Fruit fly (Drosophila melanogaster) whole organism, embryonic: ENCODE data around the gene Atg2.

Experiments used
- CG10959 ChIP-seq: fragments of 200-800 bp; sonication (Bioruptor generic); IDR thresholded peaks from 2 replicates; pipeline ENCODE4 v1.3.6; 2022; ENCODE audit warnings: missing biosample characterization, missing genetic modification characterization
- CG12104 ChIP-seq: fragments of 200-800 bp; sonication (Bioruptor generic); optimal IDR thresholded peaks from 3 replicates; lab custom pipeline; 2016; ENCODE audit warnings: missing biosample characterization, missing genetic modification characterization
- CG12236 ChIP-seq: fragments of 200-800 bp; sonication (Bioruptor generic); optimal IDR thresholded peaks from 2 replicates; lab custom pipeline; 2016; ENCODE audit warnings: missing biosample characterization, missing genetic modification characterization
- CG12391 ChIP-seq: fragments of 200-800 bp; sonication (Bioruptor generic); optimal IDR thresholded peaks from 3 replicates; lab custom pipeline; 2018; ENCODE audit warnings: missing biosample characterization, mild to moderate bottlenecking, missing genetic modification characterization, moderate library complexity
- CG12769 ChIP-seq: fragments of 200-800 bp; sonication (Bioruptor generic); optimal IDR thresholded peaks from 2 replicates; lab custom pipeline; 2019; ENCODE audit warnings: missing biosample characterization, mild to moderate bottlenecking, missing genetic modification characterization, moderate library complexity
- CG13287 ChIP-seq: fragments of 200-800 bp; sonication (Bioruptor generic); IDR thresholded peaks from 2 replicates; pipeline ENCODE4 v1.3.6; 2022; ENCODE audit warnings: missing biosample characterization, missing genetic modification characterization; ENCODE audit not compliant: partially characterized antibody
- CG15073 ChIP-seq: fragments of 200-800 bp; sonication (Bioruptor generic); optimal IDR thresholded peaks from 2 replicates; lab custom pipeline; 2016; ENCODE audit warnings: missing biosample characterization, missing genetic modification characterization
- CG1529 ChIP-seq: fragments of 200-800 bp; sonication (Bioruptor generic); optimal IDR thresholded peaks from 3 replicates; lab custom pipeline; 2018; ENCODE audit warnings: missing biosample characterization, missing genetic modification characterization
- CG1603 ChIP-seq: fragments of 200-800 bp; sonication (Bioruptor generic); optimal IDR thresholded peaks from 2 replicates; lab custom pipeline; 2019; ENCODE audit warnings: missing biosample characterization, mild to moderate bottlenecking, missing genetic modification characterization, moderate library complexity
- CG17186 ChIP-seq: fragments of 200-800 bp; sonication (Bioruptor generic); optimal IDR thresholded peaks from 3 replicates; lab custom pipeline; 2017; ENCODE audit warnings: missing biosample characterization, missing genetic modification reagents, missing genetic modification characterization
- CG1792 ChIP-seq: fragments of 200-800 bp; sonication (Bioruptor generic); optimal IDR thresholded peaks from 2 replicates; lab custom pipeline; 2016; ENCODE audit warnings: missing biosample characterization, missing genetic modification characterization
- CG2712 ChIP-seq: fragments of 200-800 bp; optimal IDR thresholded peaks from 3 replicates; lab custom pipeline; 2019; ENCODE audit warnings: missing biosample characterization, mild to moderate bottlenecking, missing genetic modification characterization, moderate library complexity
- CG42726 ChIP-seq: fragments of 200-800 bp; sonication (Bioruptor generic); IDR thresholded peaks from 2 replicates; pipeline ENCODE4 v1.3.6; 2022; ENCODE audit warnings: missing biosample characterization, missing genetic modification characterization; ENCODE audit not compliant: partially characterized antibody
- CG4328 ChIP-seq: fragments of 200-800 bp; sonication (Bioruptor generic); optimal IDR thresholded peaks from 3 replicates; lab custom pipeline; 2017; ENCODE audit warnings: missing biosample characterization, missing genetic modification reagents, missing genetic modification characterization
- CG5180 ChIP-seq: fragments of 200-800 bp; sonication (Bioruptor generic); optimal IDR thresholded peaks from 3 replicates; lab custom pipeline; 2017; ENCODE audit warnings: missing biosample characterization, missing genetic modification characterization, mild to moderate bottlenecking, moderate library complexity, missing genetic modification reagents
- CG6683 ChIP-seq: fragments of 200-800 bp; sonication (Bioruptor generic); optimal IDR thresholded peaks from 2 replicates; lab custom pipeline; 2017; ENCODE audit warnings: missing biosample characterization, mild to moderate bottlenecking, missing genetic modification characterization, missing genetic modification reagents
- CG6689 ChIP-seq: fragments of 200-800 bp; sonication (Bioruptor generic); IDR thresholded peaks from 2 replicates; pipeline ENCODE4 v1.3.6; 2022; ENCODE audit warnings: missing biosample characterization, missing genetic modification characterization
- CG7839 ChIP-seq: fragments of 200-800 bp; sonication (Bioruptor generic); optimal IDR thresholded peaks from 3 replicates; lab custom pipeline; 2018; ENCODE audit warnings: missing biosample characterization, mild to moderate bottlenecking, missing genetic modification characterization, moderate library complexity
- CG8089 ChIP-seq: fragments of 200-800 bp; sonication (Bioruptor generic); optimal IDR thresholded peaks from 3 replicates; lab custom pipeline; 2016; ENCODE audit warnings: missing biosample characterization, missing genetic modification characterization
- CG8388 ChIP-seq: fragments of 200-800 bp; sonication (Bioruptor generic); optimal IDR thresholded peaks from 2 replicates; lab custom pipeline; 2019; ENCODE audit warnings: missing biosample characterization, mild to moderate bottlenecking, missing genetic modification characterization, moderate library complexity
- CG9727 ChIP-seq: fragments of 200-800 bp; sonication (Bioruptor generic); optimal IDR thresholded peaks from 3 replicates; lab custom pipeline; 2017; ENCODE audit warnings: missing biosample characterization, mild to moderate bottlenecking, missing genetic modification characterization
- Gsc ChIP-seq: fragments of 200-800 bp; sonication (Bioruptor generic); IDR thresholded peaks from 2 replicates; pipeline ENCODE4 v1.3.6; 2022; ENCODE audit warnings: missing biosample characterization, missing genetic modification characterization
- HHEX ChIP-seq: fragments of 200-800 bp; sonication (Bioruptor generic); optimal IDR thresholded peaks from 3 replicates; lab custom pipeline; 2017; ENCODE audit warnings: missing biosample characterization, mild to moderate bottlenecking, missing genetic modification characterization, missing genetic modification reagents
- Hand ChIP-seq: fragments of 200-800 bp; sonication (Bioruptor generic); optimal IDR thresholded peaks from 2 replicates; lab custom pipeline; 2017; ENCODE audit warnings: mild to moderate bottlenecking, missing biosample characterization, missing genetic modification reagents, missing genetic modification characterization
- Hsf ChIP-seq: fragments of 200-800 bp; sonication (Bioruptor generic); optimal IDR thresholded peaks from 3 replicates; lab custom pipeline; 2016; ENCODE audit warnings: missing biosample characterization, missing genetic modification characterization
- Lhr ChIP-seq: fragments of 200-800 bp; sonication (Bioruptor generic); optimal IDR thresholded peaks from 3 replicates; lab custom pipeline; 2017; ENCODE audit warnings: mild to moderate bottlenecking, missing biosample characterization, missing genetic modification reagents, missing genetic modification characterization
- Lpt ChIP-seq: fragments of >200 bp; optimal IDR thresholded peaks from 2 replicates; lab custom pipeline; 2018; ENCODE audit warnings: missing biosample characterization, missing genetic modification characterization
- NC2β ChIP-seq: fragments of 200-800 bp; sonication (Bioruptor generic); optimal IDR thresholded peaks from 2 replicates; lab custom pipeline; 2016; ENCODE audit warnings: missing biosample characterization, missing genetic modification characterization
- NK7.1 ChIP-seq: fragments of 200-800 bp; sonication (Bioruptor generic); optimal IDR thresholded peaks from 3 replicates; lab custom pipeline; 2016; ENCODE audit warnings: missing biosample characterization, missing genetic modification characterization
- Oli ChIP-seq: fragments of 200-800 bp; sonication (Bioruptor generic); optimal IDR thresholded peaks from 2 replicates; lab custom pipeline; 2018; ENCODE audit warnings: missing biosample characterization, mild to moderate bottlenecking, missing genetic modification characterization, moderate library complexity
- Opbp ChIP-seq: fragments of 200-800 bp; sonication (Bioruptor generic); IDR thresholded peaks from 3 replicates; pipeline ENCODE4 v1.3.6; 2022; ENCODE audit warnings: missing biosample characterization, missing genetic modification characterization; ENCODE audit not compliant: partially characterized antibody
- Poxn ChIP-seq: fragments of 200-800 bp; sonication (Bioruptor generic); IDR thresholded peaks from 2 replicates; pipeline ENCODE4 v1.3.6; 2022; ENCODE audit warnings: missing biosample characterization, missing genetic modification characterization
- ab ChIP-seq: fragments of 200-800 bp; sonication (Bioruptor generic); optimal IDR thresholded peaks from 2 replicates; lab custom pipeline; 2016; ENCODE audit warnings: missing biosample characterization, missing genetic modification characterization
- da ChIP-seq: fragments of 200-800 bp; sonication (Bioruptor generic); optimal IDR thresholded peaks from 2 replicates; lab custom pipeline; 2016; ENCODE audit warnings: missing biosample characterization, missing genetic modification characterization
- dati ChIP-seq: fragments of 200-800 bp; sonication (Bioruptor generic); IDR thresholded peaks from 2 replicates; pipeline ENCODE4 v1.3.6; 2022; ENCODE audit warnings: missing biosample characterization, missing genetic modification characterization
- ftz-f1 ChIP-seq: fragments of 200-800 bp; sonication (Bioruptor generic); optimal IDR thresholded peaks from 2 replicates; lab custom pipeline; 2016; ENCODE audit warnings: missing biosample characterization, missing genetic modification characterization
- gce ChIP-seq: fragments of 200-800 bp; sonication (Bioruptor generic); IDR thresholded peaks from 3 replicates; pipeline ENCODE4 v1.3.6; 2022; ENCODE audit warnings: missing biosample characterization, missing genetic modification characterization
- gsb-n ChIP-seq: fragments of 200-800 bp; sonication (Bioruptor generic); optimal IDR thresholded peaks from 3 replicates; lab custom pipeline; 2018; ENCODE audit warnings: missing biosample characterization, mild to moderate bottlenecking, missing genetic modification characterization
- ham ChIP-seq: fragments of 200-800 bp; sonication (Bioruptor generic); IDR thresholded peaks from 2 replicates; pipeline ENCODE4 v1.3.6; 2022; ENCODE audit warnings: missing biosample characterization, missing genetic modification characterization
- jumu ChIP-seq: fragments of 200-800 bp; sonication (Bioruptor generic); optimal IDR thresholded peaks from 3 replicates; lab custom pipeline; 2016; ENCODE audit warnings: missing biosample characterization, missing genetic modification characterization
- ken ChIP-seq: fragments of 200-800 bp; sonication (Bioruptor generic); IDR thresholded peaks from 3 replicates; pipeline ENCODE4 v1.3.6; 2022; ENCODE audit warnings: missing biosample characterization, missing genetic modification characterization
- kni ChIP-seq: fragments of 200-800 bp; sonication (Bioruptor generic); optimal IDR thresholded peaks from 3 replicates; lab custom pipeline; 2017; ENCODE audit warnings: mild to moderate bottlenecking, missing biosample characterization, missing genetic modification reagents, missing genetic modification characterization
- nmo ChIP-seq: fragments of 200-800 bp; sonication (Bioruptor generic); optimal IDR thresholded peaks from 2 replicates; lab custom pipeline; 2018; ENCODE audit warnings: missing biosample characterization, mild to moderate bottlenecking, missing genetic modification characterization, moderate library complexity
- odd ChIP-seq: fragments of 200-800 bp; sonication (Bioruptor generic); optimal IDR thresholded peaks from 2 replicates; lab custom pipeline; 2017; ENCODE audit warnings: missing biosample characterization, mild to moderate bottlenecking, missing genetic modification characterization
- org-1 ChIP-seq: fragments of 200-800 bp; sonication (Bioruptor generic); optimal IDR thresholded peaks from 2 replicates; lab custom pipeline; 2017; ENCODE audit warnings: missing biosample characterization, missing genetic modification characterization
- pfk ChIP-seq: fragments of 200-800 bp; sonication (Bioruptor generic); optimal IDR thresholded peaks from 2 replicates; lab custom pipeline; 2018; ENCODE audit warnings: missing biosample characterization, mild to moderate bottlenecking, missing genetic modification characterization, moderate library complexity
- run ChIP-seq: fragments of 200-800 bp; sonication (Bioruptor generic); optimal IDR thresholded peaks from 3 replicates; lab custom pipeline; 2018; ENCODE audit warnings: missing biosample characterization, mild to moderate bottlenecking, missing genetic modification characterization
- tx ChIP-seq: fragments of 200-800 bp; sonication (Bioruptor generic); optimal IDR thresholded peaks from 2 replicates; lab custom pipeline; 2016; ENCODE audit warnings: missing biosample characterization, missing genetic modification characterization
- wor ChIP-seq: fragments of 200-800 bp; sonication (Bioruptor generic); IDR thresholded peaks from 2 replicates; pipeline ENCODE4 v1.3.6; 2022; ENCODE audit warnings: missing biosample characterization, missing genetic modification characterization
- z ChIP-seq: fragments of 200-800 bp; sonication (Bioruptor generic); IDR thresholded peaks from 3 replicates; pipeline ENCODE4 v1.3.6; 2022; ENCODE audit warnings: missing biosample characterization, missing genetic modification characterization

Gene Atg2

DNA sequence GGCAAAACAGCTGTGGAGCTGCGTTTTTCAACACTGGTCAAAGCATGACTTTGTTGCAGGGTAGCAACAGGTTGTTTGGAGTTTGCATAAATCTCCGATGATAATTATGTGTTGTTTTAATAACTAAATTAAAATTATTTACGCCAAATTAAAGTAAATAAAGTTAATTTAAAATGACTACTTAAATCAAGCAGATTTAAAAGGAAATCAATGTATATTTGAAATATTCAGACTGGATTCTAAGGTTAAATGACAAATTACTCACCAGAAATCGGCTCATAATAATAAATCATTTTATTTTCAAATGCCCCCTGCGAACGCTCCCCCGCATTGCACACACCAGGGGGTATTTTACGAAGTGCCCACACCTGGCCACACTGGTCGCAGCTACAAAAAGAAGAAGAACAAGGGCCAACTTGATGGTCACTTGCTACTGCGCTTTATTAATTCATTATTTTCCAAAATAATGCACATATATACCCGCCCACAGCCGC is at the start of gene Atg2, which contains the start of gene CG12093 (continued):
- TF ChIP-seq CG1603 (tag; lab: Kevin White, UChicago) (peak; percentile 64), odd (GFP tag; lab: Kevin White, UChicago) (peak; percentile 79), gsb-n (tag; lab: Kevin White, UChicago) (peak; percentile 88), CG12236 (GFP tag; lab: Kevin White, UChicago) (peak; percentile 3), run (tag; lab: Kevin White, UChicago) (peak; percentile 84), ken (peak; percentile 94), CG42726 (GFP tag; lab: Robert Waterston, UW) (no peak), HHEX (peak; percentile 82), gce (GFP tag; lab: Robert Waterston, UW) (peak; percentile 87), Gsc (GFP tag; lab: Robert Waterston, UW) (peak; percentile 69), pfk (no peak), CG6689 (GFP tag; lab: Robert Waterston, UW) (peak; percentile 96), Poxn (GFP tag; lab: Robert Waterston, UW) (peak; percentile 89), da (GFP tag; lab: Kevin White, UChicago) (peak; percentile 36), CG15073 (GFP tag; lab: Kevin White, UChicago) (peak; percentile 7), dati (peak; percentile 76), CG2712 (peak; percentile 94), CG12769 (no peak), Oli (tag; lab: Kevin White, UChicago) (peak; percentile 92), kni (GFP tag; lab: Kevin White, UChicago) (peak; percentile 36), ab (GFP tag; lab: Kevin White, UChicago) (peak; percentile 76), CG12104 (GFP tag; lab: Kevin White, UChicago) (peak; percentile 87), CG1792 (GFP tag; lab: Kevin White, UChicago) (no peak), Lhr (GFP tag; lab: Kevin White, UChicago) (peak; percentile 73), CG8388 (GFP tag; lab: Kevin White, UChicago) (peak; percentile 91), CG4328 (GFP tag; lab: Kevin White, UChicago) (peak; percentile 84), ham (GFP tag; lab: Robert Waterston, UW) (peak; percentile 82), CG6683 (peak; percentile 73), Lpt (GFP tag; lab: Kevin White, UChicago) (no peak), CG9727 (GFP tag; lab: Kevin White, UChicago) (peak; percentile 92), Hsf (peak; percentile 91), tx (peak; percentile 68), CG1529 (GFP tag; lab: Kevin White, UChicago) (peak; percentile 80), CG17186 (GFP tag; lab: Kevin White, UChicago) (peak; percentile 60), wor (peak; percentile 89), nmo (peak; percentile 96), NK7.1 (GFP tag; lab: Kevin White, UChicago) (peak; percentile 67), jumu (GFP tag; lab: Kevin White, UChicago) (peak; percentile 73), CG10959 (peak; percentile 81), org-1 (peak; percentile 78), CG8089 (peak; percentile 41), CG7839 (peak; percentile 93), CG12391 (tag; lab: Kevin White, UChicago) (peak; percentile 96), ftz-f1 (GFP tag; lab: Kevin White, UChicago) (peak; percentile 78), Hand (GFP tag; lab: Kevin White, UChicago) (peak; percentile 72), Opbp (GFP tag; lab: Robert Waterston, UW) (peak; percentile 46; the same call in 1 of the 3 replicates), CG5180 (GFP tag; lab: Kevin White, UChicago) (peak; percentile 45), CG13287 (GFP tag; lab: Robert Waterston, UW) (0 out of 2 replicates have a peak, but pooled peaks have one; percentile 29), z (GFP tag; lab: Robert Waterston, UW) (no peak), NC2β (GFP tag; lab: Kevin White, UChicago) (peak; percentile 34)
